Worm (Caenorhabditis elegans) whole organism, L4 larva: ENCODE measurements around the gene C14A4.6.
A peak's percentile ranks its signal among the peaks of the same experiment; 100 is the strongest.

Experiments
- R02D3.7 ChIP-seq: fragments of 150-350 bp; sonication (generic microtip); optimal IDR thresholded peaks from 3 replicates; lab custom pipeline; 2014; ENCODE audit warnings: missing biosample characterization, missing genetic modification characterization
- Y105C5A.15 ChIP-seq: fragments of 200-800 bp; sonication (Bioruptor generic); IDR thresholded peaks from 2 replicates; pipeline ENCODE4 v1.3.6; 2022; ENCODE audit warnings: missing genetic modification characterization, missing compliant biosample characterization
- Y48G9A.11 ChIP-seq: fragments of 200-800 bp; sonication (Bioruptor generic); IDR thresholded peaks from 2 replicates; pipeline ENCODE4 v1.3.6; 2022; ENCODE audit warnings: missing genetic modification reagents, missing genetic modification characterization, missing compliant biosample characterization
- Y75B8A.6 ChIP-seq: fragments of 200-800 bp; sonication (Bioruptor generic); IDR thresholded peaks from 2 replicates; pipeline ENCODE4 v1.3.6; 2022; ENCODE audit warnings: missing genetic modification reagents, missing genetic modification characterization, missing compliant biosample characterization
- aha-1 ChIP-seq: fragments of 150-350 bp; peaks from one replicate; lab custom pipeline; 2014; ENCODE audit warnings: missing biosample characterization, missing genetic modification characterization
- aly-2 ChIP-seq: sonication (generic microtip); optimal IDR thresholded peaks from 2 replicates; lab custom pipeline; 2018; ENCODE audit warnings: missing biosample characterization, missing genetic modification characterization
- ama-1 ChIP-seq: fragments of 150-350 bp; optimal IDR thresholded peaks from 2 replicates; lab custom pipeline; 2014; ENCODE audit warnings: inconsistent platforms, mixed read lengths
- arid-1 ChIP-seq: fragments of 200-800 bp; sonication (Bioruptor generic); conservative IDR thresholded peaks from 2 replicates; pipeline ENCODE4 v1.3.6; 2022; ENCODE audit warnings: missing genetic modification reagents, missing genetic modification characterization, missing compliant biosample characterization
- ceh-28 ChIP-seq: fragments of 150-350 bp; optimal IDR thresholded peaks from 2 replicates; lab custom pipeline; 2014; ENCODE audit warnings: missing biosample characterization, missing genetic modification reagents, missing genetic modification characterization
- ceh-44 ChIP-seq: fragments of 200-800 bp; sonication (Bioruptor generic); IDR thresholded peaks from 2 replicates; pipeline ENCODE4 v1.3.6; 2022; ENCODE audit warnings: missing genetic modification reagents, missing genetic modification characterization, missing compliant biosample characterization
- ceh-62 ChIP-seq: sonication (generic microtip); optimal IDR thresholded peaks from 2 replicates; lab custom pipeline; 2017; ENCODE audit warnings: missing biosample characterization, missing genetic modification characterization
- ctbp-1 ChIP-seq: fragments of 200-800 bp; sonication (Bioruptor generic); IDR thresholded peaks from 2 replicates; pipeline ENCODE4 v1.3.6; 2022; ENCODE audit warnings: missing genetic modification reagents, missing genetic modification characterization, missing compliant biosample characterization
- daf-16 ChIP-seq, 3 experiments: sonication (generic microtip); optimal IDR thresholded peaks; 2 replicates each; lab custom pipeline; 2016 to 2017; ENCODE audit warnings: missing genetic modification characterization in 3 of 3, missing genetic modification reagents in 3 of 3, mild to moderate bottlenecking in 2 of 3, missing compliant biosample characterization in 2 of 3, missing biosample characterization in 1 of 3, moderate library complexity in 1 of 3
- duxl-1 ChIP-seq: sonication (generic microtip); optimal IDR thresholded peaks from 2 replicates; lab custom pipeline; 2016; ENCODE audit warnings: mild to moderate bottlenecking, missing genetic modification characterization, moderate library complexity, missing compliant biosample characterization; ENCODE audit not compliant: poor library complexity
- dve-1 ChIP-seq: sonication (generic microtip); optimal IDR thresholded peaks from 2 replicates; lab custom pipeline; 2017; ENCODE audit warnings: antibody characterized with exemption, mild to moderate bottlenecking, missing genetic modification characterization, missing compliant biosample characterization; ENCODE audit not compliant: insufficient read depth
- fkh-10 ChIP-seq: fragments of 150-350 bp; optimal IDR thresholded peaks from 2 replicates; lab custom pipeline; 2014; ENCODE audit warnings: missing biosample characterization, missing genetic modification reagents, missing genetic modification characterization
- hlh-11 ChIP-seq: fragments of 200-800 bp; sonication (Bioruptor generic); optimal IDR thresholded peaks from 2 replicates; lab custom pipeline; 2018; ENCODE audit warnings: mild to moderate bottlenecking, missing genetic modification characterization, missing compliant biosample characterization
- hmg-1.1 ChIP-seq: fragments of 200-800 bp; sonication (Bioruptor generic); IDR thresholded peaks from 2 replicates; pipeline ENCODE4 v1.3.6; 2022; ENCODE audit warnings: missing genetic modification reagents, missing genetic modification characterization, missing compliant biosample characterization
- jun-1 ChIP-seq: fragments of 150-350 bp; optimal IDR thresholded peaks from 2 replicates; lab custom pipeline; 2014; ENCODE audit warnings: missing biosample characterization, missing genetic modification reagents, missing genetic modification characterization
- lin-1 ChIP-seq: fragments of 200-800 bp; sonication (Bioruptor generic); IDR thresholded peaks from 2 replicates; pipeline ENCODE4 v1.3.6; 2022; ENCODE audit warnings: missing genetic modification reagents, missing genetic modification characterization, missing compliant biosample characterization
- lin-38 ChIP-seq: fragments of 200-800 bp; sonication (Bioruptor generic); IDR thresholded peaks from 2 replicates; pipeline ENCODE4 v1.3.6; 2022; ENCODE audit warnings: missing genetic modification reagents, missing genetic modification characterization, missing compliant biosample characterization
- lir-3 ChIP-seq: sonication (generic microtip); optimal IDR thresholded peaks from 2 replicates; lab custom pipeline; 2016; ENCODE audit warnings: mild to moderate bottlenecking, missing genetic modification characterization, missing compliant biosample characterization
- lsy-2 ChIP-seq, 2 experiments: fragments of 150-350 bp in 1 of 2; sonication (generic microtip) in 1 of 2; optimal IDR thresholded peaks; 2 replicates each; lab custom pipeline; 2014 to 2017; ENCODE audit warnings: missing biosample characterization in 2 of 2, missing genetic modification characterization in 2 of 2
- madf-5 ChIP-seq, 2 experiments: fragments of 200-800 bp; sonication (Bioruptor generic); IDR thresholded peaks; 2 replicates each; pipeline ENCODE4 v1.3.6; 2022; ENCODE audit warnings: missing compliant biosample characterization in 2 of 2, missing genetic modification characterization in 2 of 2
- mep-1 ChIP-seq: fragments of 150-350 bp; sonication (generic microtip); optimal IDR thresholded peaks from 3 replicates; lab custom pipeline; 2014; ENCODE audit warnings: missing biosample characterization, missing genetic modification characterization
- mxl-3 ChIP-seq: fragments of 200-800 bp; sonication (Bioruptor generic); optimal IDR thresholded peaks from 2 replicates; lab custom pipeline; 2018; ENCODE audit warnings: mild to moderate bottlenecking, missing genetic modification characterization, missing compliant biosample characterization
- nhr-10 ChIP-seq: fragments of 150-350 bp; optimal IDR thresholded peaks from 2 replicates; lab custom pipeline; 2014; ENCODE audit warnings: missing biosample characterization, missing genetic modification characterization
- nhr-111 ChIP-seq: fragments of 200-800 bp; sonication (Bioruptor generic); optimal IDR thresholded peaks from 2 replicates; lab custom pipeline; 2018; ENCODE audit warnings: mild to moderate bottlenecking, missing genetic modification characterization, missing compliant biosample characterization
- nhr-237 ChIP-seq: sonication (generic microtip); optimal IDR thresholded peaks from 2 replicates; lab custom pipeline; 2017; ENCODE audit warnings: missing biosample characterization, missing genetic modification characterization
- nhr-25 ChIP-seq: sonication (generic microtip); optimal IDR thresholded peaks from 2 replicates; lab custom pipeline; 2017; ENCODE audit warnings: missing genetic modification characterization, mild to moderate bottlenecking, missing compliant biosample characterization, antibody characterized with exemption, moderate library complexity, borderline replicate concordance; ENCODE audit not compliant: insufficient read depth
- nhr-28 ChIP-seq: fragments of 150-350 bp; optimal IDR thresholded peaks from 2 replicates; lab custom pipeline; 2014; ENCODE audit warnings: missing biosample characterization, missing genetic modification characterization
- nhr-41 ChIP-seq: fragments of 200-800 bp; sonication (Bioruptor generic); IDR thresholded peaks from 2 replicates; pipeline ENCODE4 v1.3.6; 2022; ENCODE audit warnings: missing genetic modification reagents, missing genetic modification characterization, missing compliant biosample characterization
- nhr-42 ChIP-seq: fragments of 200-800 bp; sonication (Bioruptor generic); IDR thresholded peaks from 2 replicates; pipeline ENCODE4 v1.3.6; 2022; ENCODE audit warnings: missing genetic modification characterization, missing compliant biosample characterization
- nhr-48 ChIP-seq: sonication (generic microtip); optimal IDR thresholded peaks from 2 replicates; lab custom pipeline; 2016; ENCODE audit warnings: mild to moderate bottlenecking, missing genetic modification characterization, missing compliant biosample characterization
- nhr-6 ChIP-seq: fragments of 150-350 bp; optimal IDR thresholded peaks from 2 replicates; lab custom pipeline; 2014; ENCODE audit warnings: missing biosample characterization, missing genetic modification characterization
- nhr-77 ChIP-seq: fragments of 150-350 bp; optimal IDR thresholded peaks from 2 replicates; lab custom pipeline; 2014; ENCODE audit warnings: missing biosample characterization, missing genetic modification characterization
- pha-4 ChIP-seq, 2 experiments: fragments of 150-350 bp in 1 of 2; fragments of 200-800 bp in 1 of 2; sonication (Bioruptor generic) in 1 of 2; IDR thresholded peaks in 1 of 2; optimal IDR thresholded peaks in 1 of 2; 2 replicates each; pipeline versions ENCODE4 v1.3.6 to Lab custom; 2014 to 2022; ENCODE audit warnings: missing genetic modification characterization in 2 of 2, missing genetic modification reagents in 2 of 2, missing biosample characterization in 1 of 2, missing compliant biosample characterization in 1 of 2
- pqm-1 ChIP-seq: sonication (generic microtip); optimal IDR thresholded peaks from 2 replicates; lab custom pipeline; 2017; ENCODE audit warnings: missing biosample characterization, missing genetic modification characterization
- sdz-12 ChIP-seq: fragments of 200-800 bp; sonication (Bioruptor generic); optimal IDR thresholded peaks from 2 replicates; lab custom pipeline; 2018; ENCODE audit warnings: mild to moderate bottlenecking, missing genetic modification characterization, missing compliant biosample characterization
- snpc-1.2 ChIP-seq: fragments of 200-800 bp; sonication (Bioruptor generic); IDR thresholded peaks from 2 replicates; pipeline ENCODE4 v1.3.6; 2022; ENCODE audit warnings: missing genetic modification reagents, missing genetic modification characterization, missing compliant biosample characterization
- snpc-4 ChIP-seq: fragments of 150-350 bp; optimal IDR thresholded peaks from 2 replicates; lab custom pipeline; 2014; ENCODE audit warnings: missing biosample characterization, missing genetic modification characterization
- tag-97 ChIP-seq: fragments of 200-800 bp; sonication (Bioruptor generic); IDR thresholded peaks from 2 replicates; pipeline ENCODE4 v1.3.6; 2022; ENCODE audit warnings: missing genetic modification characterization, missing compliant biosample characterization
- unc-130 ChIP-seq: sonication (generic microtip); optimal IDR thresholded peaks from 2 replicates; lab custom pipeline; 2016; ENCODE audit warnings: missing genetic modification reagents, missing genetic modification characterization, missing compliant biosample characterization
- zag-1 ChIP-seq: fragments of 150-350 bp; optimal IDR thresholded peaks from 2 replicates; lab custom pipeline; 2014; ENCODE audit warnings: missing biosample characterization, missing genetic modification characterization
- zip-11 ChIP-seq: fragments of 200-800 bp; sonication (Bioruptor generic); IDR thresholded peaks from 2 replicates; pipeline ENCODE4 v1.3.6; 2022; ENCODE audit warnings: missing genetic modification characterization, missing compliant biosample characterization
- ztf-11 ChIP-seq: fragments of 150-350 bp; optimal IDR thresholded peaks from 2 replicates; lab custom pipeline; 2014; ENCODE audit warnings: missing biosample characterization, missing genetic modification characterization

C14A4.6 gene

DNA sequence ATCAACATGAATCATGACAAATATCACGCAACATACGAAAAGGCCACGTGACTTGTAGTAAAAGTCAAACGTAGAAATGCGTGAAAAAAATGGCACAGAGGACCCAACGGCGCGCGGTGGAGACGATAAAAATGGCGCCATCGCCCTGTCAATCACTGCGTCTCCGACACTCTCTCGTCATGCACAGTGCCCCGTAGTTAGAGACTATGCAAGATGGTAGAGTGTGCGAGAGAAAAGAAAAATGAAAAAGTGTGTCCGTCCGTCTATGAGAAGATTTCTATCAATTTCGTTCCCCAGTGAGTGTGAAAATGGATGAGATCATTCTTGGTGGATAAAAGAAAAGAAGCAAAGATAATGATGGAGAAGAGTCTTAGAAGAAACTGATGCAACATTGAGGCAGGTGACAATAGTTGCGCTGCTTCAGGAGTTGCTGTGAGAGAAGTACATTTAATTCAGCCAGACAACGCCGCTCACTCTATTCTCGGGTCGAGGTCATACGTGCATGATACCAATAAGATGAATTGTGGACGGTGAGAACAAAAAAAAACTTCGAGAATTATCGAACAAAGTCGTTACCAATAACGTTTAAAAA, 39.0 kb downstream of the C14A4.6 start (continued):
- TF ChIP-seq hmg-1.1 (GFP tag; lab: Robert Waterston, UW) (peak; percentile 57; the same call in 1 of the 2 replicates), Y48G9A.11 (GFP tag; lab: Robert Waterston, UW) (no peak), ceh-44 (no peak), snpc-4 (tag; lab: Kevin White, UChicago) (no peak), fkh-10 (GFP tag; lab: Kevin White, UChicago) (no peak), duxl-1 (peak; percentile 57), nhr-41 (peak; percentile 52; the same call in 1 of the 2 replicates), lin-1 (GFP tag; lab: Robert Waterston, UW) (peak; percentile 7; the same call in 1 of the 2 replicates), lsy-2 (tag; optimal IDR thresholded peaks at IDR 0.05; lab: Kevin White, UChicago) (peak; percentile 12 to 20)

DNA sequence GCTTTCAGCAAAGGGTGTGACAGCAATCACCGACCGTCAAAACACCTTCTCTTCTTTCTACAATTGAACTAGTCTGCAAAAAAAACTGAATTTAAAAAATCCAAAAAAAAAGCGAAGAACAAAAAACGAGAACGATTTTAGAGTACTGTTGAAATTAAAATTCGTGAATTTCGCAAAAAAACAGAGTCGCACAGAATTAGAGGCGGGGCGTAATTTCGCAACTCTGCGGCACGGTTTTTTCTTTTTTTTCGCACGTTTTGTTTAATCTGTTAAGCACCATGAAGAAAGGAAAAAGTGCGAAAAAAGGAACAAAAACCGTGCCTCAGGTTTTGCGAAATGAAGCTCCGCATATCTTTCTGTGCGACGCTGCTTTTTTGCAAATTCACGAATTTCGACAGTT, 39.6 kb downstream of the C14A4.6 start, which contains the start of gene mnk-1:
Gene mnk-1 (minus strand): TSS at position 73 of the 400 bp plus-strand sequence.
- no peak for TF ChIP-seq Y75B8A.6 (GFP tag; lab: Robert Waterston, UW)
- TF ChIP-seq nhr-237: no peak
- TF ChIP-seq aha-1 (tag; lab: Kevin White, UChicago): peak; percentile 87

DNA sequence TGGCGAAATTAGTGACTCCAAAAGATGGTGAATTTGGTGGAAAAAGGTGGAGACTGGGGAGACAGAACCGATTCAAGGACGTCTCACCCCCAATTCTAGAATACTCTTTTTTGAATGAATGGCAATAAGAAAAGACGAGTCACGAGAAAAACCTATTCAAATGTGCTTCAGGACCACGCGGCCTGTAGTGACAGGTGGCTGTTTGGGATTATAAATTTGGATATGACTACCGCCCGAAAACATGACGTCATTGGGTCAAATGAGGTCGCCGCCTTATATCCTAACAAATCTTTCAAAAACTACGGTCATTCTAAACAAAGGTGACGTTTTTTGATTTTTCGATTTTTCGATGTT, 40.6 kb downstream of the C14A4.6 start:
- TF ChIP-seq mxl-3 (GFP tag; lab: Kevin White, UChicago): no peak
- no peak for TF ChIP-seq nhr-77
- no peak for TF ChIP-seq R02D3.7
- TF ChIP-seq lin-38: no peak
- no peak for TF ChIP-seq nhr-28 (tag; lab: Kevin White, UChicago)
- TF ChIP-seq sdz-12 (GFP tag; lab: Kevin White, UChicago): peak; percentile 70
- no peak for TF ChIP-seq tag-97 (GFP tag; lab: Robert Waterston, UW)
- no peak for TF ChIP-seq nhr-6
- TF ChIP-seq ztf-11 (tag; lab: Kevin White, UChicago): no peak
- no peak for TF ChIP-seq mep-1
- TF ChIP-seq aha-1 (tag; lab: Kevin White, UChicago): no peak
- no peak for TF ChIP-seq daf-16 (GFP tag; optimal IDR thresholded peaks at IDR 0.05; lab: Kevin White, UChicago)
- TF ChIP-seq daf-16 (tag; optimal IDR thresholded peaks at IDR 0.05; lab: Kevin White, UChicago): peak; percentile 19
- no peak for TF ChIP-seq lir-3
- no peak for TF ChIP-seq nhr-10 (tag; lab: Kevin White, UChicago)
- TF ChIP-seq snpc-4 (tag; lab: Kevin White, UChicago): no peak
- no peak for TF ChIP-seq lin-1 (GFP tag; lab: Robert Waterston, UW)
- TF ChIP-seq ama-1 (lab: Kevin White, UChicago): peak; percentile 38
- no peak for TF ChIP-seq nhr-42 (GFP tag; lab: Robert Waterston, UW)
- TF ChIP-seq unc-130 (GFP tag; lab: Kevin White, UChicago): no peak
- no peak for TF ChIP-seq hlh-11 (tag; lab: Kevin White, UChicago)
- peak; percentile 21 for TF ChIP-seq nhr-25 (tag; lab: Kevin White, UChicago)
- no peak for TF ChIP-seq zag-1 (tag; lab: Kevin White, UChicago)
- no peak for TF ChIP-seq jun-1 (tag; lab: Kevin White, UChicago)
- no peak for TF ChIP-seq aly-2 (tag; lab: Kevin White, UChicago)
- TF ChIP-seq ceh-62 (tag; lab: Kevin White, UChicago): no peak
- TF ChIP-seq nhr-48 (tag; lab: Kevin White, UChicago): no peak
- 0 out of 2 replicates have a peak, but pooled peaks have one; percentile 54 for TF ChIP-seq Y105C5A.15 (GFP tag; lab: Robert Waterston, UW)
- TF ChIP-seq Y48G9A.11 (GFP tag; lab: Robert Waterston, UW): peak; percentile 35; the same call in 1 of the 2 replicates
- TF ChIP-seq pha-4 (GFP tag; IDR thresholded peaks at IDR 0.05; lab: Robert Waterston, UW): no peak
- TF ChIP-seq pha-4 (tag; optimal IDR thresholded peaks at IDR 0.05; lab: Kevin White, UChicago): no peak
- no peak for TF ChIP-seq zip-11 (GFP tag; lab: Robert Waterston, UW)
- TF ChIP-seq madf-5 (GFP tag; IDR thresholded peaks at IDR 0.05; lab: Robert Waterston, UW): no peak; a peak in 1 of 4 replicates
- no peak for TF ChIP-seq dve-1
- TF ChIP-seq pqm-1: no peak
- no peak for TF ChIP-seq snpc-1.2 (GFP tag; lab: Robert Waterston, UW)
- 0 out of 2 replicates have a peak, but pooled peaks have one; percentile 11 for TF ChIP-seq ctbp-1 (GFP tag; lab: Robert Waterston, UW)
- TF ChIP-seq ceh-28 (tag; lab: Kevin White, UChicago): no peak
- no peak for TF ChIP-seq nhr-111 (GFP tag; lab: Kevin White, UChicago)
- no peak for TF ChIP-seq Y75B8A.6 (GFP tag; lab: Robert Waterston, UW)
- TF ChIP-seq arid-1 (GFP tag; lab: Robert Waterston, UW): no peak
